Fruit fly (Drosophila melanogaster) whole organism, embryonic: Measurements from ENCODE around the gene att-ORFB.

Source experiments
- CG10366 ChIP-seq: fragments of 200-800 bp; sonication (Bioruptor generic); IDR thresholded peaks from 2 replicates; pipeline ENCODE4 v1.3.6; 2022; ENCODE audit warnings: missing biosample characterization, missing genetic modification characterization
- CG11695 ChIP-seq: fragments of 200-800 bp; sonication (Bioruptor generic); IDR thresholded peaks from 3 replicates; pipeline ENCODE4 v1.3.6; 2022; ENCODE audit warnings: missing biosample characterization, missing genetic modification characterization
- CG12155 ChIP-seq: fragments of 200-800 bp; sonication (Bioruptor generic); optimal IDR thresholded peaks from 3 replicates; lab custom pipeline; 2016; ENCODE audit warnings: missing biosample characterization, missing genetic modification characterization
- CG12942 ChIP-seq: fragments of 200-800 bp; sonication (Bioruptor generic); optimal IDR thresholded peaks from 3 replicates; lab custom pipeline; 2016; ENCODE audit warnings: missing biosample characterization, missing genetic modification characterization
- CG17568 ChIP-seq: fragments of 200-800 bp; sonication (Bioruptor generic); optimal IDR thresholded peaks from 2 replicates; lab custom pipeline; 2018; ENCODE audit warnings: missing biosample characterization, mild to moderate bottlenecking, missing genetic modification characterization, moderate library complexity
- CG31388 ChIP-seq: fragments of 200-800 bp; sonication (Bioruptor generic); optimal IDR thresholded peaks from 2 replicates; lab custom pipeline; 2016; ENCODE audit warnings: missing biosample characterization, missing genetic modification characterization
- CG3163 ChIP-seq: fragments of 200-800 bp; sonication (Bioruptor generic); optimal IDR thresholded peaks from 3 replicates; lab custom pipeline; 2016; ENCODE audit warnings: missing biosample characterization, missing genetic modification characterization
- CG32767 ChIP-seq: fragments of 200-800 bp; sonication (Bioruptor generic); IDR thresholded peaks from 2 replicates; pipeline ENCODE4 v1.3.6; 2022; ENCODE audit warnings: missing biosample characterization, missing genetic modification characterization
- CG7839 ChIP-seq: fragments of 200-800 bp; sonication (Bioruptor generic); optimal IDR thresholded peaks from 3 replicates; lab custom pipeline; 2018; ENCODE audit warnings: missing biosample characterization, mild to moderate bottlenecking, missing genetic modification characterization, moderate library complexity
- CG8478 ChIP-seq: fragments of >200 bp; optimal IDR thresholded peaks from 2 replicates; lab custom pipeline; 2018
- CHES-1-like ChIP-seq: fragments of 200-800 bp; sonication (Bioruptor generic); optimal IDR thresholded peaks from 2 replicates; lab custom pipeline; 2016; ENCODE audit warnings: missing biosample characterization, missing genetic modification characterization
- Camta ChIP-seq: fragments of 200-800 bp; sonication (Bioruptor generic); optimal IDR thresholded peaks from 2 replicates; lab custom pipeline; 2016; ENCODE audit warnings: missing biosample characterization, missing genetic modification characterization
- CrebB ChIP-seq: fragments of 200-800 bp; sonication (Bioruptor generic); optimal IDR thresholded peaks from 3 replicates; lab custom pipeline; 2018; ENCODE audit warnings: missing biosample characterization, mild to moderate bottlenecking, missing genetic modification characterization
- D19A ChIP-seq: fragments of 200-800 bp; optimal IDR thresholded peaks from 3 replicates; lab custom pipeline; 2019; ENCODE audit warnings: missing biosample characterization, mild to moderate bottlenecking, missing genetic modification characterization, moderate library complexity
- Drgx ChIP-seq: fragments of 200-800 bp; sonication (Bioruptor generic); IDR thresholded peaks from 2 replicates; pipeline ENCODE4 v1.3.6; 2022; ENCODE audit warnings: missing biosample characterization, missing genetic modification characterization
- ERR ChIP-seq: fragments of 200-800 bp; sonication (Bioruptor generic); optimal IDR thresholded peaks from 2 replicates; lab custom pipeline; 2016; ENCODE audit warnings: missing biosample characterization, missing genetic modification characterization
- Gug ChIP-seq: fragments of 200-800 bp; sonication (Bioruptor generic); IDR thresholded peaks from 4 replicates; pipeline ENCODE4 v1.3.6; 2022; ENCODE audit warnings: missing biosample characterization, missing genetic modification characterization
- HmgD ChIP-seq: fragments of 200-800 bp; sonication (Bioruptor generic); optimal IDR thresholded peaks from 3 replicates; lab custom pipeline; 2016; ENCODE audit warnings: missing biosample characterization, missing genetic modification characterization
- NFAT ChIP-seq: fragments of 200-800 bp; sonication (Bioruptor generic); IDR thresholded peaks from 2 replicates; pipeline ENCODE4 v1.3.6; 2022; ENCODE audit warnings: missing biosample characterization, missing genetic modification characterization
- Oli ChIP-seq: fragments of 200-800 bp; sonication (Bioruptor generic); optimal IDR thresholded peaks from 2 replicates; lab custom pipeline; 2018; ENCODE audit warnings: missing biosample characterization, mild to moderate bottlenecking, missing genetic modification characterization, moderate library complexity
- Side ChIP-seq: fragments of 200-800 bp; sonication (Bioruptor generic); optimal IDR thresholded peaks from 2 replicates; lab custom pipeline; 2016; ENCODE audit warnings: missing biosample characterization, missing genetic modification characterization
- Spps ChIP-seq: fragments of 200-800 bp; sonication (Bioruptor generic); optimal IDR thresholded peaks from 2 replicates; lab custom pipeline; 2018; ENCODE audit warnings: missing biosample characterization, mild to moderate bottlenecking, missing genetic modification characterization
- TFAM ChIP-seq: fragments of 200-800 bp; sonication (Bioruptor generic); optimal IDR thresholded peaks from 2 replicates; lab custom pipeline; 2017; ENCODE audit warnings: missing biosample characterization, missing genetic modification characterization, inconsistent platforms
- Xrp1 ChIP-seq: fragments of 200-800 bp; sonication (Bioruptor generic); IDR thresholded peaks from 2 replicates; pipeline ENCODE4 v1.3.6; 2022; ENCODE audit warnings: missing biosample characterization, missing genetic modification characterization
- amos ChIP-seq: fragments of 200-800 bp; sonication (Bioruptor generic); IDR thresholded peaks from 2 replicates; pipeline ENCODE4 v1.3.6; 2022; ENCODE audit warnings: missing biosample characterization, missing genetic modification characterization; ENCODE audit not compliant: partially characterized antibody
- bigmax ChIP-seq: fragments of 200-800 bp; sonication (Bioruptor generic); optimal IDR thresholded peaks from 2 replicates; lab custom pipeline; 2018; ENCODE audit warnings: missing biosample characterization, mild to moderate bottlenecking, missing genetic modification characterization
- bsh ChIP-seq, 2 experiments: fragments of 200-800 bp; sonication (Bioruptor generic); optimal IDR thresholded peaks; 2 replicates each; lab custom pipeline; 2017 to 2018; ENCODE audit warnings: mild to moderate bottlenecking in 2 of 2, missing biosample characterization in 2 of 2, missing genetic modification characterization in 2 of 2, moderate library complexity in 1 of 2
- caup ChIP-seq: fragments of 200-800 bp; sonication (Bioruptor generic); optimal IDR thresholded peaks from 3 replicates; lab custom pipeline; 2017; ENCODE audit warnings: missing biosample characterization, mild to moderate bottlenecking, missing genetic modification characterization, moderate library complexity; ENCODE audit not compliant: severe bottlenecking
- ci ChIP-seq: fragments of 200-800 bp; sonication (Bioruptor generic); IDR thresholded peaks from 3 replicates; pipeline ENCODE4 v1.3.6; 2022; ENCODE audit warnings: missing biosample characterization, missing genetic modification characterization
- crc ChIP-seq: fragments of 200-800 bp; sonication (Bioruptor generic); optimal IDR thresholded peaks from 2 replicates; lab custom pipeline; 2016; ENCODE audit warnings: missing biosample characterization, missing genetic modification characterization
- croc ChIP-seq: fragments of 200-800 bp; sonication (Bioruptor generic); conservative IDR thresholded peaks from 3 replicates; pipeline ENCODE4 v1.3.6; 2022; ENCODE audit warnings: missing biosample characterization, missing genetic modification characterization
- dimm ChIP-seq: fragments of 200-800 bp; sonication (Bioruptor generic); IDR thresholded peaks from 2 replicates; pipeline ENCODE4 v1.3.6; 2022; ENCODE audit warnings: missing biosample characterization, missing genetic modification characterization
- fd102C ChIP-seq: fragments of 200-800 bp; sonication (Bioruptor generic); optimal IDR thresholded peaks from 2 replicates; lab custom pipeline; 2018; ENCODE audit warnings: missing biosample characterization, mild to moderate bottlenecking, missing genetic modification characterization, moderate library complexity
- ftz-f1 ChIP-seq: fragments of 200-800 bp; sonication (Bioruptor generic); optimal IDR thresholded peaks from 2 replicates; lab custom pipeline; 2016; ENCODE audit warnings: missing biosample characterization, missing genetic modification characterization
- fu2 ChIP-seq: fragments of 200-800 bp; sonication (Bioruptor generic); optimal IDR thresholded peaks from 2 replicates; lab custom pipeline; 2016; ENCODE audit warnings: missing biosample characterization, missing genetic modification characterization
- ind ChIP-seq: fragments of 200-800 bp; sonication (Bioruptor generic); optimal IDR thresholded peaks from 3 replicates; lab custom pipeline; 2016; ENCODE audit warnings: missing biosample characterization, missing genetic modification characterization
- kah ChIP-seq: fragments of 200-800 bp; sonication (Bioruptor generic); optimal IDR thresholded peaks from 2 replicates; lab custom pipeline; 2018; ENCODE audit warnings: missing biosample characterization, mild to moderate bottlenecking, missing genetic modification characterization
- kay ChIP-seq: fragments of 200-800 bp; sonication (Bioruptor generic); optimal IDR thresholded peaks from 2 replicates; lab custom pipeline; 2016; ENCODE audit warnings: missing biosample characterization, missing genetic modification characterization
- lmd ChIP-seq: fragments of 200-800 bp; sonication (Bioruptor generic); IDR thresholded peaks from 2 replicates; pipeline ENCODE4 v1.3.6; 2022; ENCODE audit warnings: missing biosample characterization, missing genetic modification characterization
- lov ChIP-seq, 2 experiments: fragments of 200-800 bp in 1 of 2; fragments of >200 bp in 1 of 2; sonication (Bioruptor generic) in 1 of 2; IDR thresholded peaks in 1 of 2; optimal IDR thresholded peaks in 1 of 2; 2 replicates in 1 of 2; 3 replicates in 1 of 2; pipeline versions ENCODE4 v1.3.6 to Lab custom; 2017 to 2022; ENCODE audit warnings: missing biosample characterization in 1 of 2, missing genetic modification characterization in 1 of 2
- nom ChIP-seq: fragments of 200-800 bp; sonication (Bioruptor generic); optimal IDR thresholded peaks from 2 replicates; lab custom pipeline; 2017; ENCODE audit warnings: missing biosample characterization, missing genetic modification characterization, mild to moderate bottlenecking, moderate library complexity, missing genetic modification reagents
- odd ChIP-seq: fragments of 200-800 bp; sonication (Bioruptor generic); optimal IDR thresholded peaks from 2 replicates; lab custom pipeline; 2017; ENCODE audit warnings: missing biosample characterization, mild to moderate bottlenecking, missing genetic modification characterization
- pb ChIP-seq: fragments of 200-800 bp; sonication (Bioruptor generic); optimal IDR thresholded peaks from 3 replicates; lab custom pipeline; 2016; ENCODE audit warnings: missing biosample characterization, missing genetic modification characterization
- slbo ChIP-seq: fragments of 200-800 bp; sonication (Bioruptor generic); IDR thresholded peaks from 2 replicates; pipeline ENCODE4 v1.3.6; 2022; ENCODE audit warnings: missing biosample characterization, missing genetic modification characterization
- sob ChIP-seq: fragments of 200-800 bp; sonication (Bioruptor generic); IDR thresholded peaks from 2 replicates; pipeline ENCODE4 v1.3.6; 2022; ENCODE audit warnings: missing biosample characterization, missing genetic modification characterization
- sqz ChIP-seq: fragments of 200-800 bp; sonication (Bioruptor generic); optimal IDR thresholded peaks from 3 replicates; lab custom pipeline; 2018; ENCODE audit warnings: missing biosample characterization, mild to moderate bottlenecking, missing genetic modification characterization
- toy ChIP-seq: fragments of 200-800 bp; sonication (Bioruptor generic); IDR thresholded peaks from 2 replicates; pipeline ENCODE4 v1.3.6; 2022; ENCODE audit warnings: missing biosample characterization, missing genetic modification characterization
- unc-4 ChIP-seq: fragments of 200-800 bp; sonication (Bioruptor generic); IDR thresholded peaks from 2 replicates; pipeline ENCODE4 v1.3.6; 2022; ENCODE audit warnings: missing biosample characterization, missing genetic modification characterization; ENCODE audit not compliant: partially characterized antibody
- vfl ChIP-seq: fragments of 200-800 bp; sonication (Bioruptor generic); optimal IDR thresholded peaks from 2 replicates; lab custom pipeline; 2016; ENCODE audit warnings: missing biosample characterization, missing genetic modification characterization
- zfh1 ChIP-seq: fragments of 200-800 bp; sonication (Bioruptor generic); IDR thresholded peaks from 3 replicates; pipeline ENCODE4 v1.3.6; 2022; ENCODE audit warnings: missing biosample characterization, missing genetic modification characterization

att-ORFB gene

DNA sequence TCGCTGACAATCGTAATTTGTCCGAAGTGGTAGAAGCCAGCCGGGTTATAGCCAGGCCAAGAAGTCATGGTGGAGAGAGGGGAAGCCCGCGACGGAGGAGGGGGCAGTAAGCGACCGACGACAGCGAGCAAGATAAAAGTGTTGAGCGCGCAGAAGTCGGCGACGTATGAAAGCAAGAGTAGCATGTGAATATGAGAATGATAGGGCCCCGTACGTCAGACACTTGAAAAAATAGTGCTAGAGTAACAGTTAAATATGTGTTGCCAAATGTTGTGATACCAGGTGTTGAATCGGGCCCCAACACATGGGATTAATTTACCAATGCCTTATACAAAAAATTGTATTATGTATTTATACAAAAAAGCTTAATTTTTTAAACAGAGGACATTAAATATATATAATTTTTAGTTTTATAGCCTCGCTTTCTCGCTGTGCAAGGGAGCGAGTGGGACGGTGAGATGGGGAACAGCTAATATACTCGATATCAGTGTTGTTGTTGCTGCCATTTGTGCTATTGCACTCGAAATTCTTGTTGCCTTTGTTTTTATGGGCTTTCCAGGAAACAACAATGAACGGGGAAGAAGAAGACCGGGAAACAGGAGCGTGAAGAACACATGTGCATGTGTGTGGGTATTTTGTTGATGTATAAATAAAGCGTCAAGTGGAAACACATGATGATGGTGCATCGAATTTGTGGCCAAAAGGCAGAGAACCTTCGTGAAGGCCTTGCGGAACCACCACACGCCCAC, 4.2 kb downstream of the att-ORFB start (continued):
- TF ChIP-seq ind (GFP tag; lab: Kevin White, UChicago) = peak; percentile 86
- TF ChIP-seq pb (GFP tag; lab: Kevin White, UChicago) = no peak
- peak; percentile 90 for TF ChIP-seq CG7839
- peak; percentile 85 for TF ChIP-seq CG10366 (GFP tag; lab: Robert Waterston, UW)
- TF ChIP-seq amos (GFP tag; lab: Robert Waterston, UW) = peak; percentile 32; the same call in 1 of the 2 replicates
- no peak for TF ChIP-seq CHES-1-like
- TF ChIP-seq fu2 (GFP tag; lab: Kevin White, UChicago) = no peak
- no peak for TF ChIP-seq fd102C (GFP tag; lab: Kevin White, UChicago)
- no peak for TF ChIP-seq CG8478
- TF ChIP-seq dimm (GFP tag; lab: Robert Waterston, UW) = peak; percentile 50
- TF ChIP-seq odd (GFP tag; lab: Kevin White, UChicago) = peak; percentile 81
- peak; percentile 62 for TF ChIP-seq Spps (tag; lab: Kevin White, UChicago)
- no peak for TF ChIP-seq ERR (GFP tag; lab: Kevin White, UChicago)
- no peak for TF ChIP-seq lov (optimal IDR thresholded peaks at IDR 0.05; lab: Kevin White, UChicago)
- TF ChIP-seq lov (GFP tag; IDR thresholded peaks at IDR 0.05; lab: Robert Waterston, UW) = no peak
- TF ChIP-seq slbo (GFP tag; lab: Robert Waterston, UW) = peak; percentile 83
- peak; percentile 61 for TF ChIP-seq kah (GFP tag; lab: Kevin White, UChicago)
- TF ChIP-seq sqz (GFP tag; lab: Kevin White, UChicago) = peak; percentile 69
- peak; percentile 87 for TF ChIP-seq Oli (tag; lab: Kevin White, UChicago)
- TF ChIP-seq kay (GFP tag; lab: Kevin White, UChicago) = peak; percentile 62
- no peak for TF ChIP-seq ftz-f1 (GFP tag; lab: Kevin White, UChicago)
- TF ChIP-seq D19A (tag; lab: Kevin White, UChicago) = peak; percentile 84
- peak; percentile 84 for TF ChIP-seq sob (GFP tag; lab: Robert Waterston, UW)
- peak; percentile 48 for TF ChIP-seq CrebB
- TF ChIP-seq Gug (GFP tag; lab: Robert Waterston, UW) = peak; percentile 78
- no peak for TF ChIP-seq unc-4
- TF ChIP-seq lmd = peak; percentile 89
- peak; percentile 58; the same call in 1 of the 2 replicates for TF ChIP-seq CG32767 (GFP tag; lab: Robert Waterston, UW)
- TF ChIP-seq Xrp1 (GFP tag; lab: Robert Waterston, UW) = peak; percentile 87
- peak; percentile 80; the same call in 2 of the 3 replicates for TF ChIP-seq CG11695
- TF ChIP-seq NFAT (GFP tag; lab: Robert Waterston, UW) = peak; percentile 33; the same call in 1 of the 2 replicates
- peak; percentile 81 for TF ChIP-seq ci
- TF ChIP-seq Camta (GFP tag; lab: Kevin White, UChicago) = no peak
- TF ChIP-seq CG17568 (GFP tag; lab: Kevin White, UChicago) = peak; percentile 74
- peak; percentile 86 for TF ChIP-seq caup (GFP tag; lab: Kevin White, UChicago)
- TF ChIP-seq HmgD = no peak
- no peak for TF ChIP-seq bigmax (GFP tag; lab: Kevin White, UChicago)
- peak; percentile 78 for TF ChIP-seq Drgx
- peak; percentile 46 for TF ChIP-seq TFAM (GFP tag; lab: Kevin White, UChicago)
- TF ChIP-seq CG3163 = no peak
- peak; percentile 21 for TF ChIP-seq vfl (GFP tag; lab: Kevin White, UChicago)
- TF ChIP-seq bsh (GFP tag; optimal IDR thresholded peaks at IDR 0.05; lab: Kevin White, UChicago) = peak; percentile 76 to 91
- TF ChIP-seq CG12155 = peak; percentile 78
- TF ChIP-seq CG31388 = peak; percentile 39
- peak; percentile 70 for TF ChIP-seq CG12942 (GFP tag; lab: Kevin White, UChicago)
- no peak for TF ChIP-seq Side (GFP tag; lab: Kevin White, UChicago)
- TF ChIP-seq crc = no peak
- TF ChIP-seq toy (GFP tag; lab: Robert Waterston, UW) = peak; percentile 69; the same call in 1 of the 2 replicates
- TF ChIP-seq croc = peak; percentile 79
- TF ChIP-seq nom (GFP tag; lab: Kevin White, UChicago) = peak; percentile 78
- peak; percentile 89 for TF ChIP-seq zfh1 (GFP tag; lab: Robert Waterston, UW)
